Fruit fly (Drosophila melanogaster) ovary, adult (tissue): Measurements from ENCODE around the gene CG14185.

ENCODE experiments used
- CG17801 ChIP-seq: fragments of 200-800 bp; optimal IDR thresholded peaks from 2 replicates; lab custom pipeline; 2019; ENCODE audit warnings: missing biosample characterization, mild to moderate bottlenecking, missing genetic modification characterization, moderate library complexity; ENCODE audit not compliant: partially characterized antibody

CG14185 gene

DNA sequence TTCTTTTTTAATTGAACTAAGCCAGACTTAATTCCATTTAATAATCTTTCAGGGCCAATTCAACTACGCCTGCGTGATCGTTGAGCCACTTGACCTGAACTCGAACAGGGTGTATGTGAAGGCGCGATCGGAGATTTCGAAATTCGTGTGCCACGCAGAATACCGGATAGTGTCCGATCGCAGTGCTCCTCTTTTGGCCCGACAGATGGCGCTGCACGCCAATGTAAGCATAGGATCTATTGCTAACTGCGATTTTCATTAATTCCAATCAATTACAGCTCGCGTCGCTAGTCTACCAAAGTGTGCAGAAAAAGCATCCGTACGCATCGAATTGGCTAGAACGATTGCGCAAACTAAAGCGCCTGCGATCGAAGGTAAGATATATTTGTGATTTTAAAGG is 32.4 kb downstream of the CG14185 start:
- TF ChIP-seq CG17801 (GFP tag; lab: Kevin White, UChicago): no peak

DNA sequence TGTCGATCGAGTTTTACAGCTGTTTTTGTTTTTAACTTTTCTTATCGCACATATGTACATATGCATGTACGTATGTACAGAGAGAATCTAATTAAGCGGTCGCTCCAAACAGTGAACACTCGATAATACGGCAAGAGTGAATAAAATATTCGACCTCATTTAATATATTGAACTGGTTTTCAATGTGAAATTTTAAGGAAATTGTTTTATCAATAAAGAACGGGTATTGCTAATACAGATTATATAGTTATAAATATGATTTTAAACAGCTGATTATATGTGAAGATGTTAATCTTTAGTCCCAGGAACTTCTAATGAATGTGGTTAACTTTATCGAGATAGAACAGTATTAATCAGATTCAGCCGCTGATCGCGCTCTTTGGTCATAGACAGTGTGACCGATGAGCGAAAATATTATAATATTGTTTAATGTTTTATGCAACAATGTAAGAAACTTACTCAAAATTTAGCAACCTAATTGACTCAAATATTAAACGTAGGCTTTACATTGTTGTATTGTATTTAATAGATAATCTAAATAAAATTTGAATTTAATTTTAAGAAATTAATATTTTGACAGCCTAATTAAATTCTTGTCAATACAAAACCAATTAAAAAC is 34.8 kb downstream of the CG14185 start, which contains the start of gene CG7328:
CG7328 (minus strand) TSS at position 19 of the 619 bp plus-strand sequence.
- peak; percentile 92 for TF ChIP-seq CG17801 (GFP tag; lab: Kevin White, UChicago)
